Worm (Caenorhabditis elegans): ENCODE results near the gene Y67D8C.6.

Y67D8C.6 gene

ce11 chrIV:3055320-3055719 lies 7.9 kb downstream of the Y67D8C.6 start:
- no peak for TF ChIP-seq him-1 (tag; optimal IDR thresholded peaks at IDR 0.05)
- TF ChIP-seq W03F9.2 (tag; optimal IDR thresholded peaks at IDR 0.05) = no peak
- TF ChIP-seq dao-5 (tag; optimal IDR thresholded peaks at IDR 0.05) = no peak

ce11 chrIV:3053428-3053827 lies 9.8 kb downstream of the Y67D8C.6 start, which contains the start of gene ivph-3:
TSS of gene ivph-3 (plus strand) at chrIV:3053728.
- TF ChIP-seq him-1 (tag; optimal IDR thresholded peaks at IDR 0.05) (no peak), dao-5 (tag; optimal IDR thresholded peaks at IDR 0.05) (no peak), W03F9.2 (tag; optimal IDR thresholded peaks at IDR 0.05) (no peak)

ce11 chrIV:3050054-3050990 lies 12.9 kb downstream of the Y67D8C.6 start, which contains the start of gene eel-1:
TSS of gene eel-1 (minus strand) at chrIV:3050104.
- TF ChIP-seq dao-5 (tag; optimal IDR thresholded peaks at IDR 0.05) = peak; percentile 3
- peak; percentile 85 for TF ChIP-seq him-1 (tag; optimal IDR thresholded peaks at IDR 0.05)
- peak; percentile 72 for TF ChIP-seq W03F9.2 (tag; optimal IDR thresholded peaks at IDR 0.05)

ce11 chrIV:3046889-3047288 lies 16.3 kb downstream of the Y67D8C.6 start:
- TF ChIP-seq him-1 (tag; optimal IDR thresholded peaks at IDR 0.05) (no peak), W03F9.2 (tag; optimal IDR thresholded peaks at IDR 0.05) (no peak), dao-5 (tag; optimal IDR thresholded peaks at IDR 0.05) (no peak)

- TF ChIP-seq him-1 (tag; optimal IDR thresholded peaks at IDR 0.05) (no peak), W03F9.2 (tag; optimal IDR thresholded peaks at IDR 0.05) (no peak), dao-5 (tag; optimal IDR thresholded peaks at IDR 0.05) (no peak)
Observed at ce11 chrIV:3046009-3046408, 17.2 kb downstream of the Y67D8C.6 start.

- no peak for TF ChIP-seq him-1 (tag; optimal IDR thresholded peaks at IDR 0.05)
- TF ChIP-seq dao-5 (tag; optimal IDR thresholded peaks at IDR 0.05) = no peak
- no peak for TF ChIP-seq W03F9.2 (tag; optimal IDR thresholded peaks at IDR 0.05)
Observed at ce11 chrIV:3044158-3044557, 19.0 kb downstream of the Y67D8C.6 start.

- TF ChIP-seq dao-5 (tag; optimal IDR thresholded peaks at IDR 0.05) = no peak
- no peak for TF ChIP-seq W03F9.2 (tag; optimal IDR thresholded peaks at IDR 0.05)
- TF ChIP-seq him-1 (tag; optimal IDR thresholded peaks at IDR 0.05) = no peak
Observed at ce11 chrIV:3038740-3039139, 24.4 kb downstream of the Y67D8C.6 start.

- TF ChIP-seq dao-5 (tag; optimal IDR thresholded peaks at IDR 0.05) (no peak), W03F9.2 (tag; optimal IDR thresholded peaks at IDR 0.05) (no peak), him-1 (tag; optimal IDR thresholded peaks at IDR 0.05) (no peak)
Observed at ce11 chrIV:3037932-3038331, 25.3 kb downstream of the Y67D8C.6 start.

ce11 chrIV:3035375-3035774 lies 27.8 kb downstream of the Y67D8C.6 start:
- TF ChIP-seq him-1 (tag; optimal IDR thresholded peaks at IDR 0.05) (no peak), dao-5 (tag; optimal IDR thresholded peaks at IDR 0.05) (no peak), W03F9.2 (tag; optimal IDR thresholded peaks at IDR 0.05) (no peak)

ce11 chrIV:3032020-3032419 lies 31.2 kb downstream of the Y67D8C.6 start:
- TF ChIP-seq him-1 (tag; optimal IDR thresholded peaks at IDR 0.05) = no peak
- TF ChIP-seq W03F9.2 (tag; optimal IDR thresholded peaks at IDR 0.05) = no peak
- no peak for TF ChIP-seq dao-5 (tag; optimal IDR thresholded peaks at IDR 0.05)

- TF ChIP-seq dao-5 (tag; optimal IDR thresholded peaks at IDR 0.05) (no peak), him-1 (tag; optimal IDR thresholded peaks at IDR 0.05) (no peak), W03F9.2 (tag; optimal IDR thresholded peaks at IDR 0.05) (no peak)
Observed at ce11 chrIV:3029882-3030281, 33.3 kb downstream of the Y67D8C.6 start.

ce11 chrIV:3028842-3029241 lies 34.3 kb downstream of the Y67D8C.6 start, which contains the start of gene ndnf-1:
TSS of gene ndnf-1 (minus strand) at chrIV:3028942.
- TF ChIP-seq him-1 (tag; optimal IDR thresholded peaks at IDR 0.05) (no peak), W03F9.2 (tag; optimal IDR thresholded peaks at IDR 0.05) (no peak)

- TF ChIP-seq dao-5 (tag; optimal IDR thresholded peaks at IDR 0.05) (no peak), W03F9.2 (tag; optimal IDR thresholded peaks at IDR 0.05) (no peak), him-1 (tag; optimal IDR thresholded peaks at IDR 0.05) (no peak)
Observed at ce11 chrIV:3025874-3026609, 37.1 kb downstream of the Y67D8C.6 start.

- TF ChIP-seq dao-5 (tag; optimal IDR thresholded peaks at IDR 0.05) = no peak
- TF ChIP-seq W03F9.2 (tag; optimal IDR thresholded peaks at IDR 0.05) = no peak
- no peak for TF ChIP-seq him-1 (tag; optimal IDR thresholded peaks at IDR 0.05)
Observed at ce11 chrIV:3019438-3019837, 43.8 kb downstream of the Y67D8C.6 start, which contains the start of gene lin-22. TSS of gene lin-22 (plus strand) at chrIV:3019738.

All from whole organism, L4/young adult.